Fruit fly (Drosophila melanogaster) Kc167 (cell line): ENCODE results near the gene sinu.

Experiments used
- Myc ChIP-seq: fragments of >200 bp; optimal IDR thresholded peaks from 2 replicates; lab custom pipeline; 2017; ENCODE audit warnings: missing external identifiers
- h ChIP-seq: fragments of >200 bp; optimal IDR thresholded peaks from 3 replicates; lab custom pipeline; 2018; ENCODE audit warnings: missing external identifiers
- psq ChIP-seq: fragments of >200 bp; optimal IDR thresholded peaks from 2 replicates; lab custom pipeline; 2017; ENCODE audit warnings: missing external identifiers
- ttk ChIP-seq: sonication (Bioruptor generic); optimal IDR thresholded peaks from 2 replicates; lab custom pipeline; 2017; ENCODE audit warnings: missing external identifiers

dm6 chr3L:5565051-5565688 lies 3.8 kb upstream of the sinu start, which contains the start of gene bc10:
- TF ChIP-seq psq (lab: Kevin White, UChicago) = no peak
- TF ChIP-seq ttk (lab: Kevin White, UChicago) = no peak
- TF ChIP-seq h (lab: Kevin White, UChicago) = no peak
- TF ChIP-seq Myc (lab: Kevin White, UChicago) = no peak
